Fruit fly (Drosophila melanogaster) whole organism, embryonic: ENCODE measurements around the gene CG42822.

Experiments used
- Bdp1 ChIP-seq: fragments of 200-800 bp; sonication (Bioruptor generic); optimal IDR thresholded peaks from 3 replicates; lab custom pipeline; 2016; ENCODE audit warnings: missing biosample characterization, missing genetic modification characterization
- CG12104 ChIP-seq: fragments of 200-800 bp; sonication (Bioruptor generic); optimal IDR thresholded peaks from 3 replicates; lab custom pipeline; 2016; ENCODE audit warnings: missing biosample characterization, missing genetic modification characterization
- CG13296 ChIP-seq: fragments of 200-800 bp; sonication (Bioruptor generic); optimal IDR thresholded peaks from 3 replicates; lab custom pipeline; 2018; ENCODE audit warnings: missing biosample characterization, mild to moderate bottlenecking, missing genetic modification characterization
- CG13424 ChIP-seq: fragments of 200-800 bp; sonication (Bioruptor generic); optimal IDR thresholded peaks from 2 replicates; lab custom pipeline; 2019; ENCODE audit warnings: missing biosample characterization, mild to moderate bottlenecking, missing genetic modification characterization, moderate library complexity
- CG13894 ChIP-seq: fragments of 200-800 bp; sonication (Bioruptor generic); optimal IDR thresholded peaks from 3 replicates; lab custom pipeline; 2018; ENCODE audit warnings: missing biosample characterization, mild to moderate bottlenecking, missing genetic modification characterization, moderate library complexity
- CG14441 ChIP-seq: fragments of 200-800 bp; sonication (Bioruptor generic); IDR thresholded peaks from 2 replicates; pipeline ENCODE4 v1.3.6; 2022; ENCODE audit warnings: missing biosample characterization, missing genetic modification characterization
- CG15514 ChIP-seq: fragments of 200-800 bp; sonication (Bioruptor generic); optimal IDR thresholded peaks from 3 replicates; lab custom pipeline; 2017; ENCODE audit warnings: missing biosample characterization, missing genetic modification characterization, mild to moderate bottlenecking, moderate library complexity, missing genetic modification reagents
- CG18599 ChIP-seq: fragments of 200-800 bp; sonication (Bioruptor generic); optimal IDR thresholded peaks from 3 replicates; lab custom pipeline; 2017; ENCODE audit warnings: missing biosample characterization, missing genetic modification characterization, mild to moderate bottlenecking, moderate library complexity, missing genetic modification reagents
- CG3281 ChIP-seq: fragments of 200-800 bp; sonication (Bioruptor generic); optimal IDR thresholded peaks from 3 replicates; lab custom pipeline; 2017; ENCODE audit warnings: missing biosample characterization, mild to moderate bottlenecking, missing genetic modification characterization
- CG3726 ChIP-seq: fragments of 200-800 bp; sonication (Bioruptor generic); IDR thresholded peaks from 3 replicates; pipeline ENCODE4, ENCODE4 v1.3.6; 2022; ENCODE audit warnings: missing biosample characterization, missing genetic modification characterization
- CG5245 ChIP-seq: fragments of 200-800 bp; sonication (Bioruptor generic); optimal IDR thresholded peaks from 3 replicates; lab custom pipeline; 2016; ENCODE audit warnings: missing biosample characterization, missing genetic modification characterization
- Dfd ChIP-seq, 2 experiments: fragments of >200 bp; optimal IDR thresholded peaks; 2 replicates each; lab custom pipeline; 2017; ENCODE audit warnings: missing biosample characterization in 2 of 2, missing genetic modification characterization in 2 of 2
- Eip74EF ChIP-seq, 2 experiments: fragments of 200-800 bp in 1 of 2; fragments of >200 bp in 1 of 2; sonication (Bioruptor generic) in 1 of 2; optimal IDR thresholded peaks; 2 replicates each; lab custom pipeline; 2017 to 2019; ENCODE audit warnings: missing biosample characterization in 2 of 2, missing genetic modification characterization in 2 of 2, mild to moderate bottlenecking in 1 of 2, moderate library complexity in 1 of 2
- GATAe ChIP-seq: fragments of 200-800 bp; sonication (Bioruptor generic); conservative IDR thresholded peaks from 2 replicates; pipeline ENCODE4 v1.3.6; 2022; ENCODE audit warnings: missing biosample characterization, missing genetic modification characterization
- HLH54F ChIP-seq: fragments of 200-800 bp; sonication (Bioruptor generic); optimal IDR thresholded peaks from 3 replicates; lab custom pipeline; 2016; ENCODE audit warnings: missing biosample characterization, missing genetic modification characterization
- Mad ChIP-seq: fragments of 200-800 bp; sonication (Bioruptor generic); optimal IDR thresholded peaks from 2 replicates; lab custom pipeline; 2016; ENCODE audit warnings: missing biosample characterization, missing genetic modification characterization
- Max ChIP-seq: fragments of 200-800 bp; sonication (Bioruptor generic); optimal IDR thresholded peaks from 2 replicates; lab custom pipeline; 2016; ENCODE audit warnings: missing biosample characterization, mild to moderate bottlenecking, missing genetic modification characterization
- Meics ChIP-seq: fragments of 200-800 bp; sonication (Bioruptor generic); optimal IDR thresholded peaks from 2 replicates; lab custom pipeline; 2017; ENCODE audit warnings: missing biosample characterization, mild to moderate bottlenecking, missing genetic modification characterization
- Neu2 ChIP-seq: fragments of 200-800 bp; sonication (Bioruptor generic); optimal IDR thresholded peaks from 3 replicates; lab custom pipeline; 2016; ENCODE audit warnings: missing biosample characterization, missing genetic modification characterization, borderline replicate concordance
- Oaz ChIP-seq: fragments of 200-800 bp; sonication (Bioruptor generic); IDR thresholded peaks from 2 replicates; pipeline ENCODE4 v1.3.6; 2022; ENCODE audit warnings: missing biosample characterization, missing genetic modification characterization
- Scr ChIP-seq: fragments of 200-800 bp; sonication (Bioruptor generic); IDR thresholded peaks from 2 replicates; pipeline ENCODE4 v1.3.6; 2022; ENCODE audit warnings: missing biosample characterization, missing genetic modification characterization; ENCODE audit not compliant: partially characterized antibody
- Sin3A ChIP-seq: fragments of >200 bp; optimal IDR thresholded peaks from 2 replicates; lab custom pipeline; 2018
- Sox102F ChIP-seq: fragments of 200-800 bp; sonication (Bioruptor generic); optimal IDR thresholded peaks from 2 replicates; lab custom pipeline; 2018; ENCODE audit warnings: missing biosample characterization, mild to moderate bottlenecking, missing genetic modification characterization, moderate library complexity
- al ChIP-seq: fragments of 200-800 bp; sonication (Bioruptor generic); IDR thresholded peaks from 2 replicates; pipeline ENCODE4 v1.3.6; 2022; ENCODE audit warnings: missing biosample characterization, missing genetic modification characterization
- ase ChIP-seq: fragments of 200-800 bp; sonication (Bioruptor generic); IDR thresholded peaks from 3 replicates; pipeline ENCODE4 v1.3.6; 2022; ENCODE audit warnings: missing biosample characterization, missing genetic modification characterization
- az2 ChIP-seq: fragments of 200-800 bp; sonication (Bioruptor generic); optimal IDR thresholded peaks from 3 replicates; lab custom pipeline; 2016; ENCODE audit warnings: missing biosample characterization, missing genetic modification characterization
- cas ChIP-seq: fragments of 200-800 bp; sonication (Bioruptor generic); IDR thresholded peaks from 2 replicates; pipeline ENCODE4 v1.3.6; 2022; ENCODE audit warnings: missing biosample characterization, missing genetic modification characterization
- crp ChIP-seq, 2 experiments: fragments of 200-800 bp; sonication (Bioruptor generic); optimal IDR thresholded peaks; 2 replicates in 1 of 2; 3 replicates in 1 of 2; lab custom pipeline; 2017; ENCODE audit warnings: missing biosample characterization in 2 of 2, missing genetic modification characterization in 2 of 2, mild to moderate bottlenecking in 1 of 2, moderate library complexity in 1 of 2
- dan ChIP-seq: fragments of 200-800 bp; sonication (Bioruptor generic); IDR thresholded peaks from 2 replicates; pipeline ENCODE4 v1.3.6; 2022; ENCODE audit warnings: missing biosample characterization, missing genetic modification characterization
- fd3F ChIP-seq: fragments of 200-800 bp; sonication (Bioruptor generic); optimal IDR thresholded peaks from 2 replicates; lab custom pipeline; 2018; ENCODE audit warnings: missing biosample characterization, mild to moderate bottlenecking, missing genetic modification characterization, moderate library complexity
- gcm2 ChIP-seq: fragments of 200-800 bp; sonication (Bioruptor generic); optimal IDR thresholded peaks from 2 replicates; lab custom pipeline; 2016; ENCODE audit warnings: missing biosample characterization, missing genetic modification characterization
- her ChIP-seq: fragments of 200-800 bp; sonication (Bioruptor generic); optimal IDR thresholded peaks from 2 replicates; lab custom pipeline; 2016; ENCODE audit warnings: missing biosample characterization, missing genetic modification characterization
- lmd ChIP-seq: fragments of 200-800 bp; sonication (Bioruptor generic); IDR thresholded peaks from 2 replicates; pipeline ENCODE4 v1.3.6; 2022; ENCODE audit warnings: missing biosample characterization, missing genetic modification characterization
- lola ChIP-seq, 3 experiments: fragments of >200 bp in 2 of 3; fragments of 200-800 bp in 1 of 3; sonication (Bioruptor generic) in 1 of 3; optimal IDR thresholded peaks; 2 replicates each; lab custom pipeline; 2017 to 2019; ENCODE audit warnings: missing biosample characterization in 3 of 3, missing genetic modification characterization in 3 of 3, mild to moderate bottlenecking in 1 of 3, moderate library complexity in 1 of 3
- maf-S ChIP-seq: fragments of 200-800 bp; sonication (Bioruptor generic); optimal IDR thresholded peaks from 2 replicates; lab custom pipeline; 2016; ENCODE audit warnings: missing biosample characterization, missing genetic modification characterization
- peb ChIP-seq: fragments of 200-800 bp; sonication (Bioruptor generic); IDR thresholded peaks from 2 replicates; pipeline ENCODE4 v1.3.6; 2022; ENCODE audit warnings: missing biosample characterization, missing genetic modification characterization
- pfk ChIP-seq: fragments of 200-800 bp; sonication (Bioruptor generic); optimal IDR thresholded peaks from 2 replicates; lab custom pipeline; 2018; ENCODE audit warnings: missing biosample characterization, mild to moderate bottlenecking, missing genetic modification characterization, moderate library complexity
- prd ChIP-seq, 3 experiments: fragments of >200 bp in 2 of 3; fragments of 200-800 bp in 1 of 3; sonication (Bioruptor generic) in 1 of 3; optimal IDR thresholded peaks in 2 of 3; IDR thresholded peaks in 1 of 3; 2 replicates in 2 of 3; 3 replicates in 1 of 3; pipeline versions ENCODE4 v1.3.6 to Lab custom; 2017 to 2022; ENCODE audit warnings: missing biosample characterization in 1 of 3, missing genetic modification characterization in 1 of 3
- pros ChIP-seq: fragments of 200-800 bp; sonication (Bioruptor generic); optimal IDR thresholded peaks from 3 replicates; lab custom pipeline; 2019; ENCODE audit warnings: missing biosample characterization, mild to moderate bottlenecking, missing genetic modification characterization, moderate library complexity
- sd ChIP-seq: fragments of 200-800 bp; sonication (Bioruptor generic); optimal IDR thresholded peaks from 3 replicates; lab custom pipeline; 2018; ENCODE audit warnings: missing biosample characterization, mild to moderate bottlenecking, missing genetic modification characterization, moderate library complexity
- sens ChIP-seq: fragments of 200-800 bp; sonication (Bioruptor generic); peaks from one replicate; lab custom pipeline; 2016; ENCODE audit warnings: missing biosample characterization, missing genetic modification characterization
- sima ChIP-seq: fragments of 200-800 bp; sonication (Bioruptor generic); optimal IDR thresholded peaks from 2 replicates; lab custom pipeline; 2016; ENCODE audit warnings: missing biosample characterization, missing genetic modification characterization
- tin ChIP-seq: fragments of 200-800 bp; sonication (Bioruptor generic); optimal IDR thresholded peaks from 3 replicates; lab custom pipeline; 2016; ENCODE audit warnings: missing biosample characterization, missing genetic modification characterization
- tio ChIP-seq: fragments of 200-800 bp; sonication (Bioruptor generic); optimal IDR thresholded peaks from 2 replicates; lab custom pipeline; 2017; ENCODE audit warnings: missing biosample characterization, missing genetic modification characterization, inconsistent platforms
- toy ChIP-seq: fragments of 200-800 bp; sonication (Bioruptor generic); IDR thresholded peaks from 2 replicates; pipeline ENCODE4 v1.3.6; 2022; ENCODE audit warnings: missing biosample characterization, missing genetic modification characterization
- trh ChIP-seq: fragments of 200-800 bp; sonication (Bioruptor generic); optimal IDR thresholded peaks from 2 replicates; lab custom pipeline; 2016; ENCODE audit warnings: missing biosample characterization, missing genetic modification characterization
- tup ChIP-seq: fragments of 200-800 bp; sonication (Bioruptor generic); optimal IDR thresholded peaks from 2 replicates; lab custom pipeline; 2016; ENCODE audit warnings: missing biosample characterization, mild to moderate bottlenecking, missing genetic modification characterization, moderate library complexity
- unc-4 ChIP-seq: fragments of 200-800 bp; sonication (Bioruptor generic); IDR thresholded peaks from 2 replicates; pipeline ENCODE4 v1.3.6; 2022; ENCODE audit warnings: missing biosample characterization, missing genetic modification characterization; ENCODE audit not compliant: partially characterized antibody
- wek ChIP-seq: fragments of 200-800 bp; sonication (Bioruptor generic); optimal IDR thresholded peaks from 3 replicates; lab custom pipeline; 2018; ENCODE audit warnings: missing biosample characterization, mild to moderate bottlenecking, missing genetic modification characterization, moderate library complexity

Gene CG42822

dm6 chr3R:17394318-17395188, 19.1 kb upstream of the CG42822 start, which contains the start of gene CREG (continued):
- TF ChIP-seq lola (GFP tag; optimal IDR thresholded peaks at IDR 0.05; lab: Kevin White, UChicago) (peak in 1 of 3 experiments; percentile 57), Scr (GFP tag; lab: Robert Waterston, UW) (no peak), Oaz (no peak), her (GFP tag; lab: Kevin White, UChicago) (no peak), CG18599 (GFP tag; lab: Kevin White, UChicago) (no peak), maf-S (no peak), al (GFP tag; lab: Robert Waterston, UW) (no peak), wek (no peak), sima (GFP tag; lab: Kevin White, UChicago) (no peak), pros (no peak), Sin3A (lab: Kevin White, UChicago) (no peak), GATAe (GFP tag; lab: Robert Waterston, UW) (no peak), Neu2 (no peak), tio (GFP tag; lab: Kevin White, UChicago) (no peak), toy (GFP tag; lab: Robert Waterston, UW) (no peak), ase (GFP tag; lab: Robert Waterston, UW) (no peak), fd3F (GFP tag; lab: Kevin White, UChicago) (no peak), az2 (no peak), Meics (peak; percentile 25), CG5245 (GFP tag; lab: Kevin White, UChicago) (no peak), Bdp1 (GFP tag; lab: Kevin White, UChicago) (no peak), cas (GFP tag; lab: Robert Waterston, UW) (no peak), CG14441 (no peak), CG12104 (peak; percentile 34), Dfd (GFP tag; optimal IDR thresholded peaks at IDR 0.05; lab: Kevin White, UChicago) (no peak), dan (GFP tag; lab: Robert Waterston, UW) (no peak), Max (GFP tag; lab: Kevin White, UChicago) (peak; percentile 8), HLH54F (GFP tag; lab: Kevin White, UChicago) (no peak), CG3726 (GFP tag; lab: Robert Waterston, UW) (no peak), tup (GFP tag; lab: Kevin White, UChicago) (no peak), pfk (GFP tag; lab: Kevin White, UChicago) (no peak), Mad (GFP tag; lab: Kevin White, UChicago) (no peak), Eip74EF (GFP tag; optimal IDR thresholded peaks at IDR 0.05; lab: Kevin White, UChicago) (no peak), prd (optimal IDR thresholded peaks at IDR 0.05; lab: Kevin White, UChicago) (no peak), prd (GFP tag; IDR thresholded peaks at IDR 0.05; lab: Robert Waterston, UW) (no peak), crp (GFP tag; optimal IDR thresholded peaks at IDR 0.05; lab: Kevin White, UChicago) (peak in 1 of 2 experiments; percentile 70), CG3281 (GFP tag; lab: Kevin White, UChicago) (no peak), gcm2 (GFP tag; lab: Kevin White, UChicago) (no peak), sens (GFP tag; lab: Kevin White, UChicago) (peak; percentile 80), CG13296 (GFP tag; lab: Kevin White, UChicago) (no peak), trh (no peak), CG15514 (no peak), sd (tag; lab: Kevin White, UChicago) (no peak), Sox102F (GFP tag; lab: Kevin White, UChicago) (peak; percentile 24), tin (no peak), CG13424 (tag; lab: Kevin White, UChicago) (no peak), peb (GFP tag; lab: Robert Waterston, UW) (no peak), lmd (GFP tag; lab: Robert Waterston, UW) (no peak), unc-4 (GFP tag; lab: Robert Waterston, UW) (no peak), CG13894 (tag; lab: Kevin White, UChicago) (no peak)
